Fruit fly (Drosophila melanogaster): ENCODE measurements around the gene CG43680.

The CG43680 gene

dm6 chr3L:15043874-15044336, 9.2 kb downstream of the CG43680 start, which contains the start of gene ind:
Gene ind (minus strand): TSS chr3L:15043924.
- TF ChIP-seq Eip75B (GFP tag; optimal IDR thresholded peaks at IDR 0.05), result no peak
- TF ChIP-seq Eip78C (GFP tag), result no peak
- no peak for TF ChIP-seq vri (GFP tag; optimal IDR thresholded peaks at IDR 0.05)
- TF ChIP-seq spab (GFP tag; optimal IDR thresholded peaks at IDR 0.05), result no peak
- no peak for TF ChIP-seq svp (GFP tag)
- TF ChIP-seq Met (GFP tag; optimal IDR thresholded peaks at IDR 0.05), result no peak
- TF ChIP-seq CG6854 (GFP tag; optimal IDR thresholded peaks at IDR 0.05), result no peak
- no peak for TF ChIP-seq Hr4 (GFP tag; optimal IDR thresholded peaks at IDR 0.05)

DNA sequence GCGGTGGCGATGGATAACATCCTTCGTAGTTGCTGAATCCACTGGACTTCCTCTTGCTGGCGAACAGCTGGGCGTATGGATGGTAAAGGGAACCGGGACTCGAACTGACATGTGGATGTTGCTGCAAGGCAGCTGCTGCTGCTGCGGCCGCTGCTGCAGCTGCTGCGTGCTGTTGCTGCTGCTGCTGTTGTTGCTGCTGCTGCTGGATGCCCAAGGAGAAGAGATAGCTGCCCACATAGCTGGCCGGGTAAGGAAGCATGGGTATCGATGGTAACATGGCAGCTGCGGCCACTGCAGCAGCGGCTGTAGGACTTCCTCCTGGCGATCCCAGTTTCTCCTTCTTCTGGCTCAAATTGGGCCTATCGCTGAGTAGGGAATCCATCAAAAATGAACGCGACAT, 9.7 kb downstream of the CG43680 start:
- TF ChIP-seq Lpt (GFP tag; optimal IDR thresholded peaks at IDR 0.05), result no peak
- no peak for TF ChIP-seq Sox14 (GFP tag; optimal IDR thresholded peaks at IDR 0.05)
- no peak for TF ChIP-seq CG10631 (GFP tag; optimal IDR thresholded peaks at IDR 0.05)
- TF ChIP-seq CG10669 (GFP tag; optimal IDR thresholded peaks at IDR 0.05), result no peak
- TF ChIP-seq lz (GFP tag; optimal IDR thresholded peaks at IDR 0.05), result no peak
- no peak for TF ChIP-seq Hr4 (GFP tag; optimal IDR thresholded peaks at IDR 0.05)
- TF ChIP-seq Ets21C (GFP tag; optimal IDR thresholded peaks at IDR 0.05), result no peak
- no peak for TF ChIP-seq CG16779 (tag; optimal IDR thresholded peaks at IDR 0.05)
- TF ChIP-seq CG1621 (tag; optimal IDR thresholded peaks at IDR 0.05), result no peak
- no peak for TF ChIP-seq net (GFP tag; optimal IDR thresholded peaks at IDR 0.05)
- no peak for TF ChIP-seq CG3032 (tag; optimal IDR thresholded peaks at IDR 0.05)
- no peak for TF ChIP-seq Gug (GFP tag; IDR thresholded peaks at IDR 0.05)
- TF ChIP-seq eg (GFP tag; IDR thresholded peaks at IDR 0.05), result no peak
- no peak for TF ChIP-seq achi (GFP tag; optimal IDR thresholded peaks at IDR 0.05)
- TF ChIP-seq esn (GFP tag; optimal IDR thresholded peaks at IDR 0.05), result no peak

- no peak for TF ChIP-seq Eip93F (GFP tag; optimal IDR thresholded peaks at IDR 0.05)
- no peak for TF ChIP-seq svp (GFP tag)
- TF ChIP-seq CG6854 (GFP tag; optimal IDR thresholded peaks at IDR 0.05), result no peak
- no peak for TF ChIP-seq CG11762 (GFP tag; optimal IDR thresholded peaks at IDR 0.05; ENCODE audit: insufficient read depth)
- TF ChIP-seq Hr39 (GFP tag; optimal IDR thresholded peaks at IDR 0.05), result no peak
- no peak for TF ChIP-seq achi (GFP tag; optimal IDR thresholded peaks at IDR 0.05)
- TF ChIP-seq CG6276 (GFP tag; optimal IDR thresholded peaks at IDR 0.05), result no peak
- TF ChIP-seq topi (GFP tag; optimal IDR thresholded peaks at IDR 0.05), result no peak
- TF ChIP-seq CG10669 (GFP tag; optimal IDR thresholded peaks at IDR 0.05), result no peak
- TF ChIP-seq CG6792 (GFP tag; optimal IDR thresholded peaks at IDR 0.05), result no peak
- TF ChIP-seq CG32006 (GFP tag; optimal IDR thresholded peaks at IDR 0.05), result no peak
- no peak for TF ChIP-seq Hr38 (GFP tag; optimal IDR thresholded peaks at IDR 0.05)
- no peak for TF ChIP-seq Sox14 (GFP tag; optimal IDR thresholded peaks at IDR 0.05)
- no peak for TF ChIP-seq CG4318 (GFP tag; optimal IDR thresholded peaks at IDR 0.05)
- no peak for TF ChIP-seq lz (GFP tag; optimal IDR thresholded peaks at IDR 0.05)
- no peak for TF ChIP-seq CG15336 (GFP tag; IDR thresholded peaks at IDR 0.05)
- TF ChIP-seq eg (GFP tag; IDR thresholded peaks at IDR 0.05), result no peak
- TF ChIP-seq CG31627 (GFP tag; optimal IDR thresholded peaks at IDR 0.05), result no peak
Measured at dm6 chr3L:15042470-15042869, 10.7 kb downstream of the CG43680 start, which contains the start of gene Rpn12R. Gene Rpn12R (minus strand): TSS chr3L:15042570.

- TF ChIP-seq Blimp-1 (GFP tag; optimal IDR thresholded peaks at IDR 0.05) (no peak), dsx (GFP tag; optimal IDR thresholded peaks at IDR 0.05; ENCODE audit: poor library complexity, severe bottlenecking) (no peak), Smox (GFP tag; optimal IDR thresholded peaks at IDR 0.05) (no peak), CG11294 (GFP tag; IDR thresholded peaks at IDR 0.05) (no peak), CG6854 (GFP tag; optimal IDR thresholded peaks at IDR 0.05) (no peak), CG9139 (GFP tag; optimal IDR thresholded peaks at IDR 0.05) (no peak), svp (GFP tag) (no peak), CG8119 (GFP tag; IDR thresholded peaks at IDR 0.05) (no peak), esn (GFP tag; optimal IDR thresholded peaks at IDR 0.05) (no peak), pdm3 (GFP tag; optimal IDR thresholded peaks at IDR 0.05) (no peak), CG31627 (GFP tag; optimal IDR thresholded peaks at IDR 0.05) (no peak), CG6276 (GFP tag; optimal IDR thresholded peaks at IDR 0.05) (no peak), Lpt (GFP tag; optimal IDR thresholded peaks at IDR 0.05) (no peak), spab (GFP tag; optimal IDR thresholded peaks at IDR 0.05) (no peak), acj6 (GFP tag; optimal IDR thresholded peaks at IDR 0.05) (no peak), CG8319 (GFP tag; optimal IDR thresholded peaks at IDR 0.05) (no peak)
Measured at dm6 chr3L:15040329-15040886, 12.7 kb downstream of the CG43680 start.

Data from whole organism, prepupa.